Fruit fly (Drosophila melanogaster) whole organism, adult: ENCODE data around the gene Sos.

Source experiments
- CG12768 ChIP-seq: fragments of 200-800 bp; sonication (Bioruptor generic); optimal IDR thresholded peaks from 2 replicates; lab custom pipeline; 2017; ENCODE audit warnings: missing biosample characterization, missing genetic modification characterization, mild to moderate bottlenecking, moderate library complexity, missing genetic modification reagents
- CG7045 ChIP-seq: fragments of 200-800 bp; sonication (Bioruptor generic); optimal IDR thresholded peaks from 2 replicates; lab custom pipeline; 2017; ENCODE audit warnings: missing biosample characterization, mild to moderate bottlenecking, missing genetic modification characterization
- kay ChIP-seq: fragments of 200-800 bp; sonication (Bioruptor generic); peaks from one replicate; lab custom pipeline; 2016; ENCODE audit warnings: missing biosample characterization, missing genetic modification characterization, borderline replicate concordance
- ovo ChIP-seq: fragments of 200-800 bp; sonication (Bioruptor generic); optimal IDR thresholded peaks from 2 replicates; lab custom pipeline; 2016; ENCODE audit warnings: missing biosample characterization, missing genetic modification characterization
- tj ChIP-seq: fragments of 200-800 bp; sonication (Bioruptor generic); optimal IDR thresholded peaks from 3 replicates; lab custom pipeline; 2017; ENCODE audit warnings: missing biosample characterization, mild to moderate bottlenecking, missing genetic modification characterization, moderate library complexity
- toe ChIP-seq: fragments of 200-800 bp; sonication (Bioruptor generic); optimal IDR thresholded peaks from 2 replicates; lab custom pipeline; 2016; ENCODE audit warnings: missing biosample characterization, missing genetic modification characterization

- TF ChIP-seq ovo (GFP tag; lab: Kevin White, UChicago): no peak
- TF ChIP-seq CG12768: peak; percentile 58
- no peak for TF ChIP-seq toe (GFP tag; lab: Kevin White, UChicago)
- TF ChIP-seq kay (GFP tag; lab: Kevin White, UChicago): no peak
- no peak for TF ChIP-seq CG7045
- TF ChIP-seq tj (GFP tag; lab: Kevin White, UChicago): no peak
Measured at dm6 chr2L:13802075-13802639, 11.5 kb upstream of the Sos start.
